Worm (Caenorhabditis elegans) whole organism, early embryonic: ENCODE measurements around the gene clec-128.

Source experiments
- aly-1 ChIP-seq: sonication (generic microtip); optimal IDR thresholded peaks from 2 replicates; lab custom pipeline; 2016; ENCODE audit warnings: missing genetic modification characterization, missing compliant biosample characterization
- ama-1 ChIP-seq: fragments of 150-350 bp; optimal IDR thresholded peaks from 2 replicates; lab custom pipeline; 2014
- ceh-13 ChIP-seq: fragments of 200-800 bp; sonication (Bioruptor generic); optimal IDR thresholded peaks from 2 replicates; lab custom pipeline; 2018; ENCODE audit warnings: mild to moderate bottlenecking, missing genetic modification characterization, missing compliant biosample characterization
- ets-7 ChIP-seq: sonication (generic microtip); optimal IDR thresholded peaks from 2 replicates; lab custom pipeline; 2016; ENCODE audit warnings: missing genotype, missing genetic modification characterization, missing compliant biosample characterization
- hmg-4 ChIP-seq: fragments of 200-800 bp; sonication (Bioruptor generic); optimal IDR thresholded peaks from 2 replicates; lab custom pipeline; 2018; ENCODE audit warnings: mild to moderate bottlenecking, missing genetic modification characterization, missing compliant biosample characterization
- hnd-1 ChIP-seq: sonication (generic microtip); optimal IDR thresholded peaks from 2 replicates; lab custom pipeline; 2016; ENCODE audit warnings: missing genetic modification characterization, missing compliant biosample characterization
- tbx-37 ChIP-seq: fragments of 200-800 bp; sonication (Bioruptor generic); conservative IDR thresholded peaks from 2 replicates; pipeline ENCODE4 v1.3.6; 2022; ENCODE audit warnings: missing genetic modification reagents, missing genetic modification characterization, missing compliant biosample characterization

- TF ChIP-seq hnd-1 (tag; lab: Kevin White, UChicago) (no peak), ceh-13 (no peak), hmg-4 (no peak), tbx-37 (no peak), ama-1 (lab: Kevin White, UChicago) (no peak), ets-7 (tag; lab: Kevin White, UChicago) (no peak), aly-1 (tag; lab: Kevin White, UChicago) (no peak)
Observed at ce11 chrII:3553453-3553852, 17.4 kb downstream of the clec-128 start, which contains the start of gene dnc-3.
